Worm (Caenorhabditis elegans): ENCODE data around the gene F44F4.10.
"Not testable (repeated sequence)": the region's sequence is repeated elsewhere in the genome, so short reads cannot be mapped to it uniquely, and the experiment has no call there.

Gene F44F4.10

ce11 chrII:10910219-10910618 lies 6.9 kb downstream of the F44F4.10 start, which contains the start of gene sra-11:
Gene sra-11 (minus strand): TSS chrII:10910319.
- no peak for TF ChIP-seq ztf-29 (GFP tag; IDR thresholded peaks at IDR 0.05)
- TF ChIP-seq ztf-23 (GFP tag; IDR thresholded peaks at IDR 0.05), result no peak
- TF ChIP-seq ref-1 (GFP tag; conservative IDR thresholded peaks at IDR 0.05), result no peak
- no peak for TF ChIP-seq flt-1 (GFP tag; IDR thresholded peaks at IDR 0.05)
- no peak for TF ChIP-seq klf-2 (GFP tag; conservative IDR thresholded peaks at IDR 0.05)
- TF ChIP-seq cog-1 (tag; optimal IDR thresholded peaks at IDR 0.05), result no peak
- no peak for TF ChIP-seq T22C8.4 (GFP tag; IDR thresholded peaks at IDR 0.05)
- TF ChIP-seq tab-1 (GFP tag; IDR thresholded peaks at IDR 0.05), result no peak
- TF ChIP-seq med-1 (GFP tag; optimal IDR thresholded peaks at IDR 0.05; ENCODE audit: insufficient read depth), result no peak

- not testable (repeated sequence) for TF ChIP-seq ztf-29 (GFP tag; IDR thresholded peaks at IDR 0.05); cog-1 (tag; optimal IDR thresholded peaks at IDR 0.05); ref-1 (GFP tag; conservative IDR thresholded peaks at IDR 0.05)
These were observed 12.7 kb downstream of the F44F4.10 start, which contains the start of gene sra-12 for ce11 chrII:10904379-10904778. Gene sra-12 (minus strand): TSS chrII:10904479.

- TF ChIP-seq ztf-23 (GFP tag; IDR thresholded peaks at IDR 0.05) (no peak), T22C8.4 (GFP tag; IDR thresholded peaks at IDR 0.05) (no peak), cog-1 (tag; optimal IDR thresholded peaks at IDR 0.05) (no peak), klf-2 (GFP tag; conservative IDR thresholded peaks at IDR 0.05) (no peak), ztf-29 (GFP tag; IDR thresholded peaks at IDR 0.05) (no peak), med-1 (GFP tag; optimal IDR thresholded peaks at IDR 0.05; ENCODE audit: insufficient read depth) (no peak), flt-1 (GFP tag; IDR thresholded peaks at IDR 0.05) (no peak), ref-1 (GFP tag; conservative IDR thresholded peaks at IDR 0.05) (no peak), tab-1 (GFP tag; IDR thresholded peaks at IDR 0.05) (no peak)
These were observed 15.0 kb downstream of the F44F4.10 start, which contains the start of gene gly-1 for ce11 chrII:10902104-10902503. Gene gly-1 (minus strand): TSS chrII:10902204.

ce11 chrII:10898998-10899397 lies 18.1 kb downstream of the F44F4.10 start:
- TF ChIP-seq med-1 (GFP tag; optimal IDR thresholded peaks at IDR 0.05; ENCODE audit: insufficient read depth), result no peak
- no peak for TF ChIP-seq cog-1 (tag; optimal IDR thresholded peaks at IDR 0.05)
- no peak for TF ChIP-seq flt-1 (GFP tag; IDR thresholded peaks at IDR 0.05)
- no peak for TF ChIP-seq klf-2 (GFP tag; conservative IDR thresholded peaks at IDR 0.05)
- TF ChIP-seq T22C8.4 (GFP tag; IDR thresholded peaks at IDR 0.05), result no peak
- TF ChIP-seq ztf-23 (GFP tag; IDR thresholded peaks at IDR 0.05), result no peak
- no peak for TF ChIP-seq tab-1 (GFP tag; IDR thresholded peaks at IDR 0.05)
- no peak for TF ChIP-seq ref-1 (GFP tag; conservative IDR thresholded peaks at IDR 0.05)
- no peak for TF ChIP-seq ztf-29 (GFP tag; IDR thresholded peaks at IDR 0.05)

- TF ChIP-seq cog-1 (tag; optimal IDR thresholded peaks at IDR 0.05), result no peak
- no peak for TF ChIP-seq ref-1 (GFP tag; conservative IDR thresholded peaks at IDR 0.05)
- TF ChIP-seq ztf-29 (GFP tag; IDR thresholded peaks at IDR 0.05), result no peak
- TF ChIP-seq tab-1 (GFP tag; IDR thresholded peaks at IDR 0.05), result no peak
- no peak for TF ChIP-seq flt-1 (GFP tag; IDR thresholded peaks at IDR 0.05)
- no peak for TF ChIP-seq ztf-23 (GFP tag; IDR thresholded peaks at IDR 0.05)
- TF ChIP-seq med-1 (GFP tag; optimal IDR thresholded peaks at IDR 0.05; ENCODE audit: insufficient read depth), result no peak
- no peak for TF ChIP-seq T22C8.4 (GFP tag; IDR thresholded peaks at IDR 0.05)
- no peak for TF ChIP-seq klf-2 (GFP tag; conservative IDR thresholded peaks at IDR 0.05)
These were observed 21.1 kb downstream of the F44F4.10 start for ce11 chrII:10895959-10896358.

ce11 chrII:10894996-10895395 lies 22.1 kb downstream of the F44F4.10 start, which contains the start of gene sra-10:
Gene sra-10 (minus strand): TSS chrII:10895096.
- TF ChIP-seq ztf-29 (GFP tag; IDR thresholded peaks at IDR 0.05) (no peak), flt-1 (GFP tag; IDR thresholded peaks at IDR 0.05) (no peak), ztf-23 (GFP tag; IDR thresholded peaks at IDR 0.05) (no peak), cog-1 (tag; optimal IDR thresholded peaks at IDR 0.05) (no peak), ref-1 (GFP tag; conservative IDR thresholded peaks at IDR 0.05) (no peak), tab-1 (GFP tag; IDR thresholded peaks at IDR 0.05) (no peak), med-1 (GFP tag; optimal IDR thresholded peaks at IDR 0.05; ENCODE audit: insufficient read depth) (no peak), klf-2 (GFP tag; conservative IDR thresholded peaks at IDR 0.05) (no peak), T22C8.4 (GFP tag; IDR thresholded peaks at IDR 0.05) (no peak)

- TF ChIP-seq klf-2 (GFP tag; conservative IDR thresholded peaks at IDR 0.05) (no peak), tab-1 (GFP tag; IDR thresholded peaks at IDR 0.05) (no peak), ztf-29 (GFP tag; IDR thresholded peaks at IDR 0.05) (no peak), flt-1 (GFP tag; IDR thresholded peaks at IDR 0.05) (no peak)
These were observed 28.1 kb downstream of the F44F4.10 start, which contains the start of gene ptr-8 for ce11 chrII:10888979-10889378. Gene ptr-8 (plus strand): TSS chrII:10889279.

ce11 chrII:10887097-10887496 lies 30.0 kb downstream of the F44F4.10 start:
- TF ChIP-seq cog-1 (tag; optimal IDR thresholded peaks at IDR 0.05), result no peak
- no peak for TF ChIP-seq T22C8.4 (GFP tag; IDR thresholded peaks at IDR 0.05)
- TF ChIP-seq klf-2 (GFP tag; conservative IDR thresholded peaks at IDR 0.05), result no peak
- TF ChIP-seq tab-1 (GFP tag; IDR thresholded peaks at IDR 0.05), result no peak
- no peak for TF ChIP-seq ref-1 (GFP tag; conservative IDR thresholded peaks at IDR 0.05)
- no peak for TF ChIP-seq flt-1 (GFP tag; IDR thresholded peaks at IDR 0.05)
- no peak for TF ChIP-seq ztf-23 (GFP tag; IDR thresholded peaks at IDR 0.05)
- no peak for TF ChIP-seq med-1 (GFP tag; optimal IDR thresholded peaks at IDR 0.05; ENCODE audit: insufficient read depth)
- no peak for TF ChIP-seq ztf-29 (GFP tag; IDR thresholded peaks at IDR 0.05)

ce11 chrII:10885868-10886514 lies 31.1 kb downstream of the F44F4.10 start, which contains the start of gene F44F4.3:
Gene F44F4.3 (minus strand): TSS chrII:10885918.
- TF ChIP-seq ztf-23 (GFP tag; IDR thresholded peaks at IDR 0.05), result no peak
- no peak for TF ChIP-seq med-1 (GFP tag; optimal IDR thresholded peaks at IDR 0.05; ENCODE audit: insufficient read depth)
- no peak for TF ChIP-seq cog-1 (tag; optimal IDR thresholded peaks at IDR 0.05)
- no peak for TF ChIP-seq klf-2 (GFP tag; conservative IDR thresholded peaks at IDR 0.05)
- TF ChIP-seq tab-1 (GFP tag; IDR thresholded peaks at IDR 0.05), result no peak
- TF ChIP-seq ref-1 (GFP tag; conservative IDR thresholded peaks at IDR 0.05), result no peak
- no peak for TF ChIP-seq ztf-29 (GFP tag; IDR thresholded peaks at IDR 0.05)
- no peak for TF ChIP-seq flt-1 (GFP tag; IDR thresholded peaks at IDR 0.05)
- TF ChIP-seq T22C8.4 (GFP tag; IDR thresholded peaks at IDR 0.05), result no peak

Data from whole organism, midembryonic.